Worm (Caenorhabditis elegans) whole organism, L3 larva: ENCODE measurements around the gene F46C5.4.

Experiments used
- ceh-28 ChIP-seq: fragments of 150-350 bp; optimal IDR thresholded peaks from 2 replicates; lab custom pipeline; 2014; ENCODE audit warnings: missing biosample characterization, missing genetic modification reagents, missing genetic modification characterization
- egl-27 ChIP-seq: sonication (generic microtip); optimal IDR thresholded peaks from 4 replicates; lab custom pipeline; 2017; ENCODE audit warnings: missing biosample characterization, missing genetic modification reagents, missing genetic modification characterization
- egl-5 ChIP-seq: fragments of 150-350 bp; optimal IDR thresholded peaks from 2 replicates; lab custom pipeline; 2017; ENCODE audit warnings: missing biosample characterization, missing genetic modification reagents, missing genetic modification characterization, inconsistent platforms
- elt-1 ChIP-seq: fragments of 150-350 bp; optimal IDR thresholded peaks from 2 replicates; lab custom pipeline; 2014; ENCODE audit warnings: missing biosample characterization, missing genetic modification characterization
- fos-1 ChIP-seq: fragments of 150-350 bp; optimal IDR thresholded peaks from 2 replicates; lab custom pipeline; 2014; ENCODE audit warnings: missing biosample characterization, missing genetic modification characterization
- nhr-11 ChIP-seq: fragments of 150-350 bp; optimal IDR thresholded peaks from 2 replicates; lab custom pipeline; 2014; ENCODE audit warnings: missing biosample characterization, missing genetic modification characterization
- pha-4 ChIP-seq: fragments of 150-350 bp; optimal IDR thresholded peaks from 2 replicates; lab custom pipeline; 2014; ENCODE audit warnings: missing biosample characterization, missing genetic modification reagents, missing genetic modification characterization

ce11 chrII:8796391-8796790, 39.5 kb upstream of the F46C5.4 start:
- TF ChIP-seq elt-1 (tag; lab: Kevin White, UChicago) (no peak), ceh-28 (tag; lab: Kevin White, UChicago) (no peak), egl-27 (tag; lab: Kevin White, UChicago) (no peak), pha-4 (no peak), fos-1 (tag; lab: Kevin White, UChicago) (no peak), nhr-11 (tag; lab: Kevin White, UChicago) (peak; percentile 28), egl-5 (tag; lab: Kevin White, UChicago) (peak; percentile 78)
